Worm (Caenorhabditis elegans): ENCODE results near the gene F09E5.8.

- TF ChIP-seq mls-2 (tag; optimal IDR thresholded peaks at IDR 0.05) (no peak), pha-4 (tag; optimal IDR thresholded peaks at IDR 0.05) (no peak), unc-62 (GFP tag; optimal IDR thresholded peaks at IDR 0.05) (peak; percentile 32), lsy-2 (tag; optimal IDR thresholded peaks at IDR 0.05) (no peak), nhr-237 (tag; optimal IDR thresholded peaks at IDR 0.05) (no peak), mab-5 (tag; optimal IDR thresholded peaks at IDR 0.05) (no peak)
Observed at ce11 chrII:5336035-5336376, 14.5 kb upstream of the F09E5.8 start.

Data from whole organism, mixed stage, embryonic.